Worm (Caenorhabditis elegans) whole organism, early embryonic: Measurements from ENCODE around the gene C14C10.10.

Experiments used
- B0310.2 ChIP-seq: sonication (generic microtip); optimal IDR thresholded peaks from 2 replicates; lab custom pipeline; 2016; ENCODE audit warnings: mild to moderate bottlenecking, missing genetic modification characterization, missing compliant biosample characterization
- F13C5.2 ChIP-seq: sonication (generic microtip); optimal IDR thresholded peaks from 2 replicates; lab custom pipeline; 2017; ENCODE audit warnings: mild to moderate bottlenecking, missing genetic modification characterization, inconsistent platforms, missing compliant biosample characterization
- aly-1 ChIP-seq: sonication (generic microtip); optimal IDR thresholded peaks from 2 replicates; lab custom pipeline; 2016; ENCODE audit warnings: missing genetic modification characterization, missing compliant biosample characterization
- ama-1 ChIP-seq: fragments of 150-350 bp; optimal IDR thresholded peaks from 2 replicates; lab custom pipeline; 2014
- ceh-13 ChIP-seq: fragments of 200-800 bp; sonication (Bioruptor generic); optimal IDR thresholded peaks from 2 replicates; lab custom pipeline; 2018; ENCODE audit warnings: mild to moderate bottlenecking, missing genetic modification characterization, missing compliant biosample characterization
- ceh-36 ChIP-seq: sonication (generic microtip); optimal IDR thresholded peaks from 2 replicates; lab custom pipeline; 2016; ENCODE audit warnings: missing genetic modification characterization, inconsistent platforms, missing compliant biosample characterization
- ets-7 ChIP-seq: sonication (generic microtip); optimal IDR thresholded peaks from 2 replicates; lab custom pipeline; 2016; ENCODE audit warnings: missing genotype, missing genetic modification characterization, missing compliant biosample characterization
- flt-1 ChIP-seq: fragments of 200-800 bp; sonication (Bioruptor generic); IDR thresholded peaks from 2 replicates; pipeline ENCODE4 v1.3.6; 2022; ENCODE audit warnings: missing genetic modification characterization, missing compliant biosample characterization
- hmbx-1 ChIP-seq: sonication (generic microtip); optimal IDR thresholded peaks from 2 replicates; lab custom pipeline; 2016; ENCODE audit warnings: mild to moderate bottlenecking, missing genetic modification characterization, missing compliant biosample characterization
- hmg-4 ChIP-seq: fragments of 200-800 bp; sonication (Bioruptor generic); optimal IDR thresholded peaks from 2 replicates; lab custom pipeline; 2018; ENCODE audit warnings: mild to moderate bottlenecking, missing genetic modification characterization, missing compliant biosample characterization
- hnd-1 ChIP-seq: sonication (generic microtip); optimal IDR thresholded peaks from 2 replicates; lab custom pipeline; 2016; ENCODE audit warnings: missing genetic modification characterization, missing compliant biosample characterization
- pes-1 ChIP-seq: fragments of 200-800 bp; sonication (Bioruptor generic); IDR thresholded peaks from 2 replicates; pipeline ENCODE4 v1.3.6; 2022; ENCODE audit warnings: missing genetic modification reagents, missing genetic modification characterization, missing compliant biosample characterization
- scrt-1 ChIP-seq: fragments of 200-800 bp; sonication (Bioruptor generic); IDR thresholded peaks from 2 replicates; pipeline ENCODE4 v1.3.6; 2022; ENCODE audit warnings: missing genetic modification characterization, missing compliant biosample characterization
- sea-1 ChIP-seq: fragments of 200-800 bp; sonication (Bioruptor generic); conservative IDR thresholded peaks from 2 replicates; pipeline ENCODE4 v1.3.6; 2022; ENCODE audit warnings: missing genetic modification characterization, missing compliant biosample characterization
- tbx-11 ChIP-seq: fragments of 200-800 bp; sonication (Bioruptor generic); IDR thresholded peaks from 2 replicates; pipeline ENCODE4 v1.3.6; 2022; ENCODE audit warnings: missing genetic modification characterization, missing compliant biosample characterization
- tbx-37 ChIP-seq: fragments of 200-800 bp; sonication (Bioruptor generic); conservative IDR thresholded peaks from 2 replicates; pipeline ENCODE4 v1.3.6; 2022; ENCODE audit warnings: missing genetic modification reagents, missing genetic modification characterization, missing compliant biosample characterization
- tra-4 ChIP-seq: sonication (generic microtip); optimal IDR thresholded peaks from 2 replicates; lab custom pipeline; 2017; ENCODE audit warnings: missing genetic modification characterization, missing compliant biosample characterization

C14C10.10 gene

ce11 chrV:12599110-12599509 is at the start of gene C14C10.10, which contains the start of gene ril-2:
Gene C14C10.10 (minus strand): TSS chrV:12599128.
Gene ril-2 (minus strand): TSS chrV:12599157.
- TF ChIP-seq hnd-1 (tag; lab: Kevin White, UChicago) (no peak), hmbx-1 (no peak), sea-1 (GFP tag; lab: Robert Waterston, UW) (no peak), aly-1 (tag; lab: Kevin White, UChicago) (no peak), tra-4 (tag; lab: Kevin White, UChicago) (no peak), scrt-1 (GFP tag; lab: Robert Waterston, UW) (no peak), tbx-37 (GFP tag; lab: Robert Waterston, UW) (no peak), tbx-11 (GFP tag; lab: Robert Waterston, UW) (no peak), ama-1 (no peak), pes-1 (GFP tag; lab: Robert Waterston, UW) (no peak)

ce11 chrV:12644500-12644899 is 45.6 kb upstream of the C14C10.10 start, which contains the start of gene F56H9.8:
Gene F56H9.8 (plus strand): TSS chrV:12644800.
- TF ChIP-seq hnd-1 (tag; lab: Kevin White, UChicago) (no peak), ceh-13 (GFP tag; lab: Kevin White, UChicago) (no peak), hmbx-1 (no peak), hmg-4 (no peak), sea-1 (GFP tag; lab: Robert Waterston, UW) (no peak), ets-7 (no peak)

- TF ChIP-seq flt-1 (GFP tag; lab: Robert Waterston, UW): no peak
- no peak for TF ChIP-seq tbx-37 (GFP tag; lab: Robert Waterston, UW)
- TF ChIP-seq sea-1 (GFP tag; lab: Robert Waterston, UW): no peak
- no peak for TF ChIP-seq F13C5.2 (tag; lab: Kevin White, UChicago)
- TF ChIP-seq ceh-36 (tag; lab: Kevin White, UChicago): no peak
- TF ChIP-seq tra-4 (tag; lab: Kevin White, UChicago): no peak
- TF ChIP-seq scrt-1 (GFP tag; lab: Robert Waterston, UW): no peak
- TF ChIP-seq hmg-4: no peak
- no peak for TF ChIP-seq ets-7
- no peak for TF ChIP-seq aly-1 (tag; lab: Kevin White, UChicago)
- TF ChIP-seq pes-1 (GFP tag; lab: Robert Waterston, UW): no peak
- TF ChIP-seq hnd-1 (tag; lab: Kevin White, UChicago): no peak
These were observed 41.5 kb upstream of the C14C10.10 start, which contains the start of gene gpa-8 for ce11 chrV:12640384-12640783. Gene gpa-8 (minus strand): TSS chrV:12640484.

- no peak for TF ChIP-seq ceh-36 (tag; lab: Kevin White, UChicago)
- no peak for TF ChIP-seq tbx-37 (GFP tag; lab: Robert Waterston, UW)
- TF ChIP-seq sea-1 (GFP tag; lab: Robert Waterston, UW): no peak
- no peak for TF ChIP-seq B0310.2
- no peak for TF ChIP-seq tra-4 (tag; lab: Kevin White, UChicago)
- no peak for TF ChIP-seq tbx-11 (GFP tag; lab: Robert Waterston, UW)
- no peak for TF ChIP-seq ceh-13 (GFP tag; lab: Kevin White, UChicago)
- TF ChIP-seq ets-7: no peak
- TF ChIP-seq scrt-1 (GFP tag; lab: Robert Waterston, UW): no peak
- TF ChIP-seq ama-1: no peak
- TF ChIP-seq aly-1 (tag; lab: Kevin White, UChicago): no peak
- TF ChIP-seq flt-1 (GFP tag; lab: Robert Waterston, UW): no peak
- no peak for TF ChIP-seq F13C5.2 (tag; lab: Kevin White, UChicago)
These were observed 39.0 kb upstream of the C14C10.10 start for ce11 chrV:12637764-12638502.

- TF ChIP-seq sea-1 (GFP tag; lab: Robert Waterston, UW) (no peak), tra-4 (tag; lab: Kevin White, UChicago) (no peak), hnd-1 (tag; lab: Kevin White, UChicago) (no peak), tbx-37 (GFP tag; lab: Robert Waterston, UW) (no peak), ceh-13 (GFP tag; lab: Kevin White, UChicago) (no peak), ama-1 (no peak)
These were observed 38.3 kb upstream of the C14C10.10 start, which contains the start of gene F56H9.2 for ce11 chrV:12637238-12637690. Gene F56H9.2 (plus strand): TSS chrV:12637663.

- TF ChIP-seq ceh-36 (tag; lab: Kevin White, UChicago): no peak
- TF ChIP-seq ama-1: no peak
- no peak for TF ChIP-seq ets-7
- no peak for TF ChIP-seq scrt-1 (GFP tag; lab: Robert Waterston, UW)
- TF ChIP-seq B0310.2: no peak
- TF ChIP-seq aly-1 (tag; lab: Kevin White, UChicago): no peak
- no peak for TF ChIP-seq tbx-11 (GFP tag; lab: Robert Waterston, UW)
- no peak for TF ChIP-seq sea-1 (GFP tag; lab: Robert Waterston, UW)
- TF ChIP-seq pes-1 (GFP tag; lab: Robert Waterston, UW): no peak
- no peak for TF ChIP-seq hmbx-1
- TF ChIP-seq ceh-13 (GFP tag; lab: Kevin White, UChicago): no peak
- TF ChIP-seq hmg-4: no peak
These were observed 37.3 kb upstream of the C14C10.10 start for ce11 chrV:12636248-12636647.

- no peak for TF ChIP-seq tra-4 (tag; lab: Kevin White, UChicago)
These were observed 36.3 kb upstream of the C14C10.10 start for ce11 chrV:12635218-12635617.

- TF ChIP-seq F13C5.2 (tag; lab: Kevin White, UChicago) (no peak), hmbx-1 (no peak), pes-1 (GFP tag; lab: Robert Waterston, UW) (no peak), aly-1 (tag; lab: Kevin White, UChicago) (no peak), ama-1 (no peak), flt-1 (GFP tag; lab: Robert Waterston, UW) (no peak), tra-4 (tag; lab: Kevin White, UChicago) (no peak), ceh-13 (GFP tag; lab: Kevin White, UChicago) (no peak), hmg-4 (no peak), sea-1 (GFP tag; lab: Robert Waterston, UW) (no peak), ets-7 (no peak), tbx-37 (GFP tag; lab: Robert Waterston, UW) (no peak), ceh-36 (tag; lab: Kevin White, UChicago) (no peak), scrt-1 (GFP tag; lab: Robert Waterston, UW) (no peak), tbx-11 (GFP tag; lab: Robert Waterston, UW) (no peak), hnd-1 (tag; lab: Kevin White, UChicago) (no peak)
These were observed 35.8 kb upstream of the C14C10.10 start for ce11 chrV:12634746-12635145.
